Worm (Caenorhabditis elegans) whole organism, L4/young adult: Measurements from ENCODE around the gene zhit-3.

Source experiments
- dao-5 ChIP-seq: sonication (generic microtip); optimal IDR thresholded peaks from 2 replicates; lab custom pipeline; 2016; ENCODE audit warnings: missing genotype, missing genetic modification characterization, moderate library complexity, missing compliant biosample characterization
- him-1 ChIP-seq: sonication (generic microtip); optimal IDR thresholded peaks from 2 replicates; lab custom pipeline; 2016; ENCODE audit warnings: missing genotype, missing genetic modification reagents, missing genetic modification characterization, missing compliant biosample characterization

DNA sequence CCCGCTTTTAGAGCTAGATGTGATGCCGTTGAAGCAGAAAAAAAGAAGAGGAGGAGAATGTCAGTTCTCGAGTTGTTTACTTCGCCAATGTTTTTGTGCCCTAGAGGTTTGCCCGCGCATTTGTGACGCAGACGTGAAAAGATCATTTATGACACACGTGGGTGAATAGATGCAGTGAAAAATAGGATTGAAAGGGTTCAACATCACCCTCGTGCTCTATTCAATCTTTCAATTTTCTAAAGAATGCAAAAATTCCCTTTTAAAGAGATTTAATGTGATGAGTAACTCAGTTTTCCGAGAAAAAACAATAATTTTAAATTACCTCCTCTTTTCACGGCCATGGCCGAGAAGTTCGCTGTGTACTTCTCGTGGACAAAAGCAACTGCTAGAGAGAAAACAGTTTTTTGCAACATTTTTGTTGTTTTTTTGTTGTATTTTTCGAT, 34.5 kb upstream of the zhit-3 start:
- TF ChIP-seq dao-5 (tag; lab: Kevin White, UChicago) (no peak), him-1 (no peak)
